Fruit fly (Drosophila melanogaster) whole organism, embryonic: Measurements from ENCODE around the gene Patj.

Experiments used
- Atf6 ChIP-seq: fragments of 200-800 bp; sonication (Bioruptor generic); IDR thresholded peaks from 2 replicates; pipeline ENCODE4 v1.3.6; 2022; ENCODE audit warnings: missing biosample characterization, missing genetic modification characterization
- Bdp1 ChIP-seq: fragments of 200-800 bp; sonication (Bioruptor generic); optimal IDR thresholded peaks from 3 replicates; lab custom pipeline; 2016; ENCODE audit warnings: missing biosample characterization, missing genetic modification characterization
- Blimp-1 ChIP-seq: fragments of 200-800 bp; sonication (Bioruptor generic); optimal IDR thresholded peaks from 3 replicates; lab custom pipeline; 2018; ENCODE audit warnings: missing biosample characterization, missing genetic modification characterization, mild to moderate bottlenecking, moderate library complexity, missing genetic modification reagents
- CG10543 ChIP-seq: fragments of 200-800 bp; sonication (Bioruptor generic); optimal IDR thresholded peaks from 3 replicates; lab custom pipeline; 2017; ENCODE audit warnings: missing biosample characterization, mild to moderate bottlenecking, missing genetic modification characterization, moderate library complexity
- CG11398 ChIP-seq: fragments of 200-800 bp; sonication (Bioruptor generic); optimal IDR thresholded peaks from 2 replicates; lab custom pipeline; 2016; ENCODE audit warnings: missing biosample characterization, missing genetic modification characterization
- CG11560 ChIP-seq: fragments of 200-800 bp; sonication (Bioruptor generic); IDR thresholded peaks from 3 replicates; pipeline ENCODE4 v1.3.6; 2022; ENCODE audit warnings: missing biosample characterization, missing genetic modification characterization
- CG11723 ChIP-seq: fragments of 200-800 bp; sonication (Bioruptor generic); optimal IDR thresholded peaks from 2 replicates; lab custom pipeline; 2017; ENCODE audit warnings: missing biosample characterization, mild to moderate bottlenecking, missing genetic modification characterization
- CG12071 ChIP-seq: fragments of 200-800 bp; sonication (Bioruptor generic); optimal IDR thresholded peaks from 3 replicates; lab custom pipeline; 2018; ENCODE audit warnings: missing biosample characterization, mild to moderate bottlenecking, missing genetic modification characterization
- CG12659 ChIP-seq: fragments of 200-800 bp; sonication (Bioruptor generic); optimal IDR thresholded peaks from 3 replicates; lab custom pipeline; 2017; ENCODE audit warnings: mild to moderate bottlenecking, missing biosample characterization, missing genetic modification reagents, missing genetic modification characterization
- CG13123 ChIP-seq: fragments of 200-800 bp; sonication (Bioruptor generic); optimal IDR thresholded peaks from 2 replicates; lab custom pipeline; 2016; ENCODE audit warnings: missing biosample characterization, missing genetic modification characterization
- CG13775 ChIP-seq: fragments of 200-800 bp; sonication (Bioruptor generic); optimal IDR thresholded peaks from 3 replicates; lab custom pipeline; 2017; ENCODE audit warnings: missing biosample characterization, mild to moderate bottlenecking, missing genetic modification characterization
- CG15073 ChIP-seq: fragments of 200-800 bp; sonication (Bioruptor generic); optimal IDR thresholded peaks from 2 replicates; lab custom pipeline; 2016; ENCODE audit warnings: missing biosample characterization, missing genetic modification characterization
- CG17612 ChIP-seq: fragments of 200-800 bp; sonication (Bioruptor generic); IDR thresholded peaks from 2 replicates; pipeline ENCODE4 v1.3.6; 2022; ENCODE audit warnings: missing biosample characterization, missing genetic modification characterization
- CG17829 ChIP-seq: fragments of 200-800 bp; optimal IDR thresholded peaks from 2 replicates; lab custom pipeline; 2019; ENCODE audit warnings: missing biosample characterization, mild to moderate bottlenecking, missing genetic modification characterization, moderate library complexity
- CG31441 ChIP-seq: fragments of 200-800 bp; sonication (Bioruptor generic); IDR thresholded peaks from 2 replicates; pipeline ENCODE4 v1.3.6; 2022; ENCODE audit warnings: missing biosample characterization, missing genetic modification characterization
- CG34376 ChIP-seq: fragments of 200-800 bp; sonication (Bioruptor generic); optimal IDR thresholded peaks from 2 replicates; lab custom pipeline; 2018; ENCODE audit warnings: missing biosample characterization, mild to moderate bottlenecking, missing genetic modification characterization
- CG42726 ChIP-seq: fragments of 200-800 bp; sonication (Bioruptor generic); IDR thresholded peaks from 2 replicates; pipeline ENCODE4 v1.3.6; 2022; ENCODE audit warnings: missing biosample characterization, missing genetic modification characterization; ENCODE audit not compliant: partially characterized antibody
- CG4328 ChIP-seq: fragments of 200-800 bp; sonication (Bioruptor generic); optimal IDR thresholded peaks from 3 replicates; lab custom pipeline; 2017; ENCODE audit warnings: missing biosample characterization, missing genetic modification reagents, missing genetic modification characterization
- CG4820 ChIP-seq: fragments of 200-800 bp; sonication (Bioruptor generic); optimal IDR thresholded peaks from 3 replicates; lab custom pipeline; 2016; ENCODE audit warnings: missing biosample characterization, missing genetic modification characterization
- CG6683 ChIP-seq: fragments of 200-800 bp; sonication (Bioruptor generic); optimal IDR thresholded peaks from 2 replicates; lab custom pipeline; 2017; ENCODE audit warnings: missing biosample characterization, mild to moderate bottlenecking, missing genetic modification characterization, missing genetic modification reagents
- CG6813 ChIP-seq: fragments of 200-800 bp; sonication (Bioruptor generic); optimal IDR thresholded peaks from 2 replicates; lab custom pipeline; 2017; ENCODE audit warnings: missing biosample characterization, missing genetic modification characterization, mild to moderate bottlenecking, moderate library complexity, missing genetic modification reagents
- CG9932 ChIP-seq: fragments of 200-800 bp; sonication (Bioruptor generic); IDR thresholded peaks from 2 replicates; pipeline ENCODE4 v1.3.6; 2022; ENCODE audit warnings: missing biosample characterization, missing genetic modification characterization
- Fer3 ChIP-seq: fragments of 200-800 bp; sonication (Bioruptor generic); optimal IDR thresholded peaks from 2 replicates; lab custom pipeline; 2018; ENCODE audit warnings: missing biosample characterization, mild to moderate bottlenecking, missing genetic modification characterization, moderate library complexity
- HLHmδ ChIP-seq: fragments of 200-800 bp; sonication (Bioruptor generic); optimal IDR thresholded peaks from 2 replicates; lab custom pipeline; 2018; ENCODE audit warnings: missing biosample characterization, mild to moderate bottlenecking, missing genetic modification characterization, moderate library complexity
- MESR4 ChIP-seq: fragments of 200-800 bp; sonication (Bioruptor generic); optimal IDR thresholded peaks from 2 replicates; lab custom pipeline; 2018; ENCODE audit warnings: missing biosample characterization, mild to moderate bottlenecking, missing genetic modification characterization, moderate library complexity
- Nf-YC ChIP-seq: fragments of 200-800 bp; optimal IDR thresholded peaks from 3 replicates; lab custom pipeline; 2019; ENCODE audit warnings: missing biosample characterization, mild to moderate bottlenecking, missing genetic modification characterization, moderate library complexity
- Vsx1 ChIP-seq: fragments of 200-800 bp; sonication (Bioruptor generic); optimal IDR thresholded peaks from 2 replicates; lab custom pipeline; 2017; ENCODE audit warnings: missing biosample characterization, mild to moderate bottlenecking, missing genetic modification characterization, missing genetic modification reagents
- Xbp1 ChIP-seq: fragments of 200-800 bp; sonication (Bioruptor generic); optimal IDR thresholded peaks from 3 replicates; lab custom pipeline; 2016; ENCODE audit warnings: missing biosample characterization, mild to moderate bottlenecking, missing genetic modification characterization
- ap ChIP-seq: fragments of 200-800 bp; sonication (Bioruptor generic); IDR thresholded peaks from 2 replicates; pipeline ENCODE4 v1.3.6; 2022; ENCODE audit warnings: missing biosample characterization, missing genetic modification characterization
- bcd ChIP-seq: fragments of 200-800 bp; sonication (Bioruptor generic); optimal IDR thresholded peaks from 2 replicates; lab custom pipeline; 2017; ENCODE audit warnings: missing biosample characterization, mild to moderate bottlenecking, missing genetic modification characterization
- btn ChIP-seq: fragments of 200-800 bp; sonication (Bioruptor generic); optimal IDR thresholded peaks from 2 replicates; lab custom pipeline; 2016; ENCODE audit warnings: missing biosample characterization, missing genetic modification characterization
- croc ChIP-seq: fragments of 200-800 bp; sonication (Bioruptor generic); conservative IDR thresholded peaks from 3 replicates; pipeline ENCODE4 v1.3.6; 2022; ENCODE audit warnings: missing biosample characterization, missing genetic modification characterization
- da ChIP-seq: fragments of 200-800 bp; sonication (Bioruptor generic); optimal IDR thresholded peaks from 2 replicates; lab custom pipeline; 2016; ENCODE audit warnings: missing biosample characterization, missing genetic modification characterization
- danr ChIP-seq: fragments of 200-800 bp; sonication (Bioruptor generic); IDR thresholded peaks from 2 replicates; pipeline ENCODE4 v1.3.6; 2022; ENCODE audit warnings: missing biosample characterization, missing genetic modification characterization
- dati ChIP-seq: fragments of 200-800 bp; sonication (Bioruptor generic); IDR thresholded peaks from 2 replicates; pipeline ENCODE4 v1.3.6; 2022; ENCODE audit warnings: missing biosample characterization, missing genetic modification characterization
- ems ChIP-seq: fragments of 200-800 bp; sonication (Bioruptor generic); optimal IDR thresholded peaks from 3 replicates; lab custom pipeline; 2016; ENCODE audit warnings: missing biosample characterization, missing genetic modification characterization
- exex ChIP-seq: fragments of 200-800 bp; sonication (Bioruptor generic); optimal IDR thresholded peaks from 4 replicates; lab custom pipeline; 2018; ENCODE audit warnings: missing biosample characterization, mild to moderate bottlenecking, missing genetic modification characterization, moderate library complexity
- gcm ChIP-seq: fragments of 200-800 bp; sonication (Bioruptor generic); optimal IDR thresholded peaks from 2 replicates; lab custom pipeline; 2019; ENCODE audit warnings: missing biosample characterization, mild to moderate bottlenecking, missing genetic modification characterization, moderate library complexity
- gem ChIP-seq: fragments of 200-800 bp; sonication (Bioruptor generic); optimal IDR thresholded peaks from 2 replicates; lab custom pipeline; 2019; ENCODE audit warnings: missing biosample characterization, mild to moderate bottlenecking, missing genetic modification characterization, moderate library complexity
- jing ChIP-seq: fragments of 200-800 bp; sonication (Bioruptor generic); optimal IDR thresholded peaks from 2 replicates; lab custom pipeline; 2018; ENCODE audit warnings: missing biosample characterization, mild to moderate bottlenecking, missing genetic modification characterization
- kay ChIP-seq: fragments of 200-800 bp; sonication (Bioruptor generic); optimal IDR thresholded peaks from 2 replicates; lab custom pipeline; 2016; ENCODE audit warnings: missing biosample characterization, missing genetic modification characterization
- mld ChIP-seq: fragments of 200-800 bp; sonication (Bioruptor generic); IDR thresholded peaks from 3 replicates; pipeline ENCODE4 v1.3.6; 2022; ENCODE audit warnings: missing biosample characterization, missing genetic modification characterization; ENCODE audit not compliant: partially characterized antibody
- odd ChIP-seq: fragments of 200-800 bp; sonication (Bioruptor generic); optimal IDR thresholded peaks from 2 replicates; lab custom pipeline; 2017; ENCODE audit warnings: missing biosample characterization, mild to moderate bottlenecking, missing genetic modification characterization
- org-1 ChIP-seq: fragments of 200-800 bp; sonication (Bioruptor generic); optimal IDR thresholded peaks from 2 replicates; lab custom pipeline; 2017; ENCODE audit warnings: missing biosample characterization, missing genetic modification characterization
- peb ChIP-seq: fragments of 200-800 bp; sonication (Bioruptor generic); IDR thresholded peaks from 2 replicates; pipeline ENCODE4 v1.3.6; 2022; ENCODE audit warnings: missing biosample characterization, missing genetic modification characterization
- repo ChIP-seq: fragments of 200-800 bp; sonication (Bioruptor generic); optimal IDR thresholded peaks from 2 replicates; lab custom pipeline; 2016; ENCODE audit warnings: missing biosample characterization, missing genetic modification characterization
- ro ChIP-seq: fragments of 200-800 bp; sonication (Bioruptor generic); IDR thresholded peaks from 2 replicates; pipeline ENCODE4 v1.3.6; 2022; ENCODE audit warnings: missing biosample characterization, missing genetic modification characterization
- seq ChIP-seq: fragments of 200-800 bp; sonication (Bioruptor generic); IDR thresholded peaks from 2 replicates; pipeline ENCODE4 v1.3.6; 2022; ENCODE audit warnings: missing biosample characterization, missing genetic modification characterization
- sob ChIP-seq: fragments of 200-800 bp; sonication (Bioruptor generic); IDR thresholded peaks from 2 replicates; pipeline ENCODE4 v1.3.6; 2022; ENCODE audit warnings: missing biosample characterization, missing genetic modification characterization
- tll ChIP-seq, 2 experiments: fragments of 200-800 bp in 1 of 2; fragments of >200 bp in 1 of 2; sonication (Bioruptor generic) in 1 of 2; optimal IDR thresholded peaks; 2 replicates each; lab custom pipeline; 2017 to 2019; ENCODE audit warnings: missing biosample characterization in 2 of 2, missing genetic modification characterization in 2 of 2, mild to moderate bottlenecking in 1 of 2, moderate library complexity in 1 of 2
- ttk ChIP-seq: fragments of 200-800 bp; sonication (Bioruptor generic); IDR thresholded peaks from 2 replicates; pipeline ENCODE4 v2.1.2; 2022; ENCODE audit warnings: missing biosample characterization, missing genetic modification characterization
- wor ChIP-seq: fragments of 200-800 bp; sonication (Bioruptor generic); IDR thresholded peaks from 2 replicates; pipeline ENCODE4 v1.3.6; 2022; ENCODE audit warnings: missing biosample characterization, missing genetic modification characterization

Patj gene

dm6 chr3L:1802802-1803201 is 4.2 kb downstream of the Patj start, which contains the start of the genes JTBR and CG42676 (continued):
- TF ChIP-seq dati (GFP tag; lab: Robert Waterston, UW), result no peak
- no peak for TF ChIP-seq ro (GFP tag; lab: Robert Waterston, UW)
- no peak for TF ChIP-seq mld (GFP tag; lab: Robert Waterston, UW)
- no peak for TF ChIP-seq CG15073 (GFP tag; lab: Kevin White, UChicago)
- no peak for TF ChIP-seq CG4328 (GFP tag; lab: Kevin White, UChicago)
- no peak for TF ChIP-seq da (GFP tag; lab: Kevin White, UChicago)
- peak; percentile 16 for TF ChIP-seq MESR4 (GFP tag; lab: Kevin White, UChicago)
- no peak for TF ChIP-seq CG11560
- TF ChIP-seq wor, result no peak
- TF ChIP-seq tll (GFP tag; optimal IDR thresholded peaks at IDR 0.05; lab: Kevin White, UChicago), result no peak
- no peak for TF ChIP-seq CG13123
- no peak for TF ChIP-seq ap (GFP tag; lab: Robert Waterston, UW)
- no peak for TF ChIP-seq CG6683
- no peak for TF ChIP-seq CG17612 (GFP tag; lab: Robert Waterston, UW)
- peak; percentile 50 for TF ChIP-seq CG12659 (GFP tag; lab: Kevin White, UChicago)
- TF ChIP-seq odd, result no peak
- TF ChIP-seq HLHmδ (GFP tag; lab: Kevin White, UChicago), result no peak
- no peak for TF ChIP-seq CG6813
- TF ChIP-seq CG4820 (GFP tag; lab: Kevin White, UChicago), result no peak
- no peak for TF ChIP-seq CG13775 (GFP tag; lab: Kevin White, UChicago)
- TF ChIP-seq Vsx1 (GFP tag; lab: Kevin White, UChicago), result no peak
- TF ChIP-seq gem (tag; lab: Kevin White, UChicago), result no peak
- TF ChIP-seq CG17829 (tag; lab: Kevin White, UChicago), result peak; percentile 35
- no peak for TF ChIP-seq Bdp1 (GFP tag; lab: Kevin White, UChicago)
- no peak for TF ChIP-seq CG10543
- TF ChIP-seq Atf6 (GFP tag; lab: Robert Waterston, UW), result no peak
- TF ChIP-seq Xbp1 (GFP tag; lab: Kevin White, UChicago), result no peak
- TF ChIP-seq Fer3 (tag; lab: Kevin White, UChicago), result no peak
- TF ChIP-seq ems, result no peak
- TF ChIP-seq jing (GFP tag; lab: Kevin White, UChicago), result no peak
- no peak for TF ChIP-seq CG42726 (GFP tag; lab: Robert Waterston, UW)
- TF ChIP-seq Blimp-1 (GFP tag; lab: Kevin White, UChicago), result no peak
- no peak for TF ChIP-seq peb
- TF ChIP-seq org-1 (GFP tag; lab: Kevin White, UChicago), result no peak
- no peak for TF ChIP-seq danr (GFP tag; lab: Robert Waterston, UW)
- TF ChIP-seq CG11398 (GFP tag; lab: Kevin White, UChicago), result no peak
- no peak for TF ChIP-seq gcm (GFP tag; lab: Kevin White, UChicago)
- TF ChIP-seq seq, result no peak
- no peak for TF ChIP-seq CG9932 (GFP tag; lab: Robert Waterston, UW)
- TF ChIP-seq ttk (GFP tag; lab: Robert Waterston, UW), result no peak
- TF ChIP-seq repo (GFP tag; lab: Kevin White, UChicago), result no peak
- peak; percentile 29 for TF ChIP-seq CG34376 (GFP tag; lab: Kevin White, UChicago)
- TF ChIP-seq Nf-YC, result no peak
- peak; percentile 36 for TF ChIP-seq exex (tag; lab: Kevin White, UChicago)
- TF ChIP-seq croc (GFP tag; lab: Robert Waterston, UW), result no peak
- TF ChIP-seq bcd (GFP tag; lab: Kevin White, UChicago), result no peak
- TF ChIP-seq sob (GFP tag; lab: Robert Waterston, UW), result no peak
- TF ChIP-seq CG11723, result no peak
- TF ChIP-seq kay (GFP tag; lab: Kevin White, UChicago), result no peak
- no peak for TF ChIP-seq CG12071
- no peak for TF ChIP-seq CG31441 (GFP tag; lab: Robert Waterston, UW)
- TF ChIP-seq btn, result no peak
